Fruit fly (Drosophila melanogaster) whole organism, wandering third instar larva: ENCODE results near the gene RPA2.

Experiments used
- Abd-B ChIP-seq: fragments of >200 bp; optimal IDR thresholded peaks from 2 replicates; lab custom pipeline; 2017; ENCODE audit warnings: missing biosample characterization, missing genetic modification characterization
- CG32264 ChIP-seq: fragments of 200-800 bp; sonication (Bioruptor generic); optimal IDR thresholded peaks from 2 replicates; lab custom pipeline; 2016; ENCODE audit warnings: missing biosample characterization, missing genetic modification characterization
- CG9705 ChIP-seq: fragments of 200-800 bp; sonication (Bioruptor generic); optimal IDR thresholded peaks from 2 replicates; lab custom pipeline; 2018; ENCODE audit warnings: missing biosample characterization, mild to moderate bottlenecking, missing genetic modification characterization
- CrebA ChIP-seq: fragments of 200-800 bp; sonication (Bioruptor generic); optimal IDR thresholded peaks from 2 replicates; lab custom pipeline; 2016; ENCODE audit warnings: missing biosample characterization, mild to moderate bottlenecking, missing genetic modification characterization, borderline replicate concordance
- Dfd ChIP-seq: fragments of >200 bp; optimal IDR thresholded peaks from 2 replicates; lab custom pipeline; 2017; ENCODE audit warnings: missing biosample characterization, missing genetic modification characterization
- Dif ChIP-seq: fragments of 200-275, 200-300 bp; sonication (Bioruptor generic); optimal IDR thresholded peaks from 2 replicates; lab custom pipeline; 2018; ENCODE audit warnings: missing biosample characterization, missing genetic modification characterization; ENCODE audit not compliant: partially characterized antibody
- GATAd ChIP-seq: sonication (Bioruptor generic); optimal IDR thresholded peaks from 2 replicates; lab custom pipeline; 2016; ENCODE audit warnings: missing biosample characterization, missing genetic modification characterization
- HLH106 ChIP-seq: fragments of 200-800 bp; optimal IDR thresholded peaks from 3 replicates; lab custom pipeline; 2019; ENCODE audit warnings: missing biosample characterization, mild to moderate bottlenecking, missing genetic modification characterization, moderate library complexity
- Hnf4 ChIP-seq: fragments of 200-800 bp; sonication (Bioruptor generic); optimal IDR thresholded peaks from 2 replicates; lab custom pipeline; 2016; ENCODE audit warnings: missing biosample characterization, mild to moderate bottlenecking, missing genetic modification characterization
- Hr78 ChIP-seq: fragments of >200 bp; optimal IDR thresholded peaks from 2 replicates; lab custom pipeline; 2017; ENCODE audit warnings: missing biosample characterization, missing genetic modification characterization
- Hr83 ChIP-seq: fragments of 200-300 bp; sonication (Bioruptor generic); optimal IDR thresholded peaks from 2 replicates; lab custom pipeline; 2016; ENCODE audit warnings: missing biosample characterization, mild to moderate bottlenecking, missing genetic modification characterization, moderate library complexity; ENCODE audit not compliant: poor library complexity, severe bottlenecking
- Myc ChIP-seq: fragments of >200 bp; optimal IDR thresholded peaks from 2 replicates; lab custom pipeline; 2017
- N ChIP-seq: fragments of >200 bp; optimal IDR thresholded peaks from 2 replicates; lab custom pipeline; 2018; ENCODE audit warnings: missing biosample characterization, missing external identifiers, missing genetic modification characterization
- OdsH ChIP-seq: fragments of 200-800 bp; sonication (Bioruptor generic); optimal IDR thresholded peaks from 2 replicates; lab custom pipeline; 2016; ENCODE audit warnings: missing biosample characterization, mild to moderate bottlenecking, missing genetic modification characterization
- Sp1 ChIP-seq: fragments of 200-800 bp; sonication (Bioruptor generic); optimal IDR thresholded peaks from 3 replicates; lab custom pipeline; 2019; ENCODE audit warnings: missing biosample characterization, mild to moderate bottlenecking, missing genetic modification characterization, moderate library complexity
- Vsx2 ChIP-seq: fragments of 200-300, 225-300 bp; sonication (Bioruptor generic); optimal IDR thresholded peaks from 2 replicates; lab custom pipeline; 2018; ENCODE audit warnings: missing biosample characterization, missing genetic modification characterization; ENCODE audit not compliant: partially characterized antibody
- br ChIP-seq: fragments of 200-800 bp; sonication (Bioruptor generic); optimal IDR thresholded peaks from 2 replicates; lab custom pipeline; 2016; ENCODE audit warnings: missing biosample characterization, missing genetic modification characterization
- brk ChIP-seq: fragments of 200-800 bp; sonication (Bioruptor generic); optimal IDR thresholded peaks from 2 replicates; lab custom pipeline; 2016; ENCODE audit warnings: missing biosample characterization, mild to moderate bottlenecking, missing genetic modification characterization
- dl ChIP-seq, 2 experiments: fragments of 175-275, 200-275 bp in 1 of 2; fragments of 200-275 bp in 1 of 2; sonication (Bioruptor generic); optimal IDR thresholded peaks; lab custom pipeline; 2018; ENCODE audit warnings: mild to moderate bottlenecking in 2 of 2, missing biosample characterization in 2 of 2, missing genetic modification characterization in 2 of 2, moderate library complexity in 2 of 2; ENCODE audit not compliant: partially characterized antibody in 2 of 2, insufficient read depth in 1 of 2
- dmrt93B ChIP-seq: fragments of 200-800 bp; sonication (Bioruptor generic); optimal IDR thresholded peaks from 2 replicates; lab custom pipeline; 2018; ENCODE audit warnings: missing biosample characterization, mild to moderate bottlenecking, missing genetic modification characterization
- dsf ChIP-seq: sonication (Bioruptor generic); optimal IDR thresholded peaks from 2 replicates; lab custom pipeline; 2016; ENCODE audit warnings: missing biosample characterization, missing genetic modification characterization, borderline replicate concordance
- ey ChIP-seq: fragments of 200-800 bp; sonication (Bioruptor generic); optimal IDR thresholded peaks from 2 replicates; lab custom pipeline; 2016; ENCODE audit warnings: missing biosample characterization, missing genetic modification characterization
- foxo ChIP-seq, 2 experiments: fragments of 200-800 bp; sonication (Bioruptor generic); optimal IDR thresholded peaks; 2 replicates in 1 of 2; 3 replicates in 1 of 2; lab custom pipeline; 2016 to 2017; ENCODE audit warnings: missing biosample characterization in 2 of 2, missing genetic modification characterization in 2 of 2
- fru ChIP-seq: fragments of 200-800 bp; sonication (Bioruptor generic); optimal IDR thresholded peaks from 3 replicates; lab custom pipeline; 2016; ENCODE audit warnings: missing biosample characterization, mild to moderate bottlenecking, missing genetic modification characterization
- h ChIP-seq: fragments of 200-800 bp; sonication (Bioruptor generic); optimal IDR thresholded peaks from 3 replicates; lab custom pipeline; 2016; ENCODE audit warnings: missing biosample characterization, mild to moderate bottlenecking, missing genetic modification characterization
- lola ChIP-seq: fragments of >200 bp; optimal IDR thresholded peaks from 2 replicates; lab custom pipeline; 2017; ENCODE audit warnings: missing biosample characterization, missing genetic modification characterization
- rgr ChIP-seq: fragments of 200-800 bp; sonication (Bioruptor generic); optimal IDR thresholded peaks from 3 replicates; lab custom pipeline; 2016; ENCODE audit warnings: missing biosample characterization, mild to moderate bottlenecking, missing genetic modification characterization
- sv ChIP-seq: fragments of 200-800 bp; sonication (Bioruptor generic); optimal IDR thresholded peaks from 3 replicates; lab custom pipeline; 2016; ENCODE audit warnings: missing biosample characterization, missing genetic modification characterization
- tai ChIP-seq: sonication (Bioruptor generic); optimal IDR thresholded peaks from 2 replicates; lab custom pipeline; 2016; ENCODE audit warnings: missing biosample characterization, missing genetic modification characterization
- usp ChIP-seq: fragments of >200 bp; optimal IDR thresholded peaks from 2 replicates; lab custom pipeline; 2017; ENCODE audit warnings: missing biosample characterization, missing genetic modification characterization
- woc ChIP-seq: sonication (Bioruptor generic); optimal IDR thresholded peaks from 2 replicates; lab custom pipeline; 2016; ENCODE audit warnings: missing biosample characterization, mild to moderate bottlenecking, missing genetic modification characterization

Gene RPA2

dm6 chr2L:20937395-20937794, 11.4 kb upstream of the RPA2 start:
- TF ChIP-seq N (GFP tag; lab: Kevin White, UChicago) (no peak), h (GFP tag; lab: Kevin White, UChicago) (no peak), Hnf4 (GFP tag; lab: Kevin White, UChicago) (no peak), fru (GFP tag; lab: Kevin White, UChicago) (no peak), ey (no peak), usp (GFP tag; lab: Kevin White, UChicago) (no peak), CrebA (GFP tag; lab: Kevin White, UChicago) (no peak), woc (GFP tag; lab: Kevin White, UChicago) (no peak), Hr83 (GFP tag; lab: Kevin White, UChicago) (no peak), dsf (GFP tag; lab: Kevin White, UChicago) (no peak), Abd-B (GFP tag; lab: Kevin White, UChicago) (no peak), CG32264 (GFP tag; lab: Kevin White, UChicago) (no peak), OdsH (GFP tag; lab: Kevin White, UChicago) (no peak), Myc (lab: Kevin White, UChicago) (no peak), sv (GFP tag; lab: Kevin White, UChicago) (no peak), rgr (no peak), Dif (GFP tag; lab: Kevin White, UChicago) (no peak), HLH106 (no peak), dl (GFP tag; optimal IDR thresholded peaks at IDR 0.05; lab: Kevin White, UChicago; ENCODE audit: insufficient read depth in 1 of 2, partially characterized antibody in 2 of 2) (no peak), dmrt93B (GFP tag; lab: Kevin White, UChicago) (no peak)

- no peak for TF ChIP-seq dmrt93B (GFP tag; lab: Kevin White, UChicago)
- no peak for TF ChIP-seq GATAd (GFP tag; lab: Kevin White, UChicago)
- TF ChIP-seq lola (GFP tag; lab: Kevin White, UChicago): no peak
- TF ChIP-seq brk: no peak
- no peak for TF ChIP-seq Myc (lab: Kevin White, UChicago)
- no peak for TF ChIP-seq foxo (GFP tag; optimal IDR thresholded peaks at IDR 0.05; lab: Kevin White, UChicago)
- TF ChIP-seq tai (GFP tag; lab: Kevin White, UChicago): no peak
- no peak for TF ChIP-seq Hnf4 (GFP tag; lab: Kevin White, UChicago)
- no peak for TF ChIP-seq dl (GFP tag; optimal IDR thresholded peaks at IDR 0.05; lab: Kevin White, UChicago; ENCODE audit: insufficient read depth in 1 of 2, partially characterized antibody in 2 of 2)
- no peak for TF ChIP-seq Dfd (GFP tag; lab: Kevin White, UChicago)
- TF ChIP-seq br (GFP tag; lab: Kevin White, UChicago): no peak
- no peak for TF ChIP-seq h (GFP tag; lab: Kevin White, UChicago)
- TF ChIP-seq Vsx2 (GFP tag; lab: Kevin White, UChicago): no peak
- no peak for TF ChIP-seq Hr78 (GFP tag; lab: Kevin White, UChicago)
- no peak for TF ChIP-seq rgr
- TF ChIP-seq, all 38 proteins: peak for 0
Observed at dm6 chr2L:20936420-20936819, 10.5 kb upstream of the RPA2 start.

DNA sequence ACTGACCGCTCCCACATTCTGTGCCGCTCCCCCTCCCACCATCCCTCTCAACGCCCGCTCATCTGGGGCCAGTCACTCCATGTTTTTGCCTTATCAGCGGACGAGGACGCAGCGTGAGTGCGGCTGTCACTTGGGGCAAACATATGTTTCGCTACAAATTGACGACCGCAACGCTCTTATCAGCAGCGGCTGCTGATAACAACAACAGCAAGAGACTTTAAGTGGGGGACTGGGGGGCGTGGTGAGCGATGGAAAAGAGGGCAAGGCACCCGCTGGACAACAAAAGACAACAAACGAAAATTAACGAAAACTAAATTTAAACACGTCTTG, 10.1 kb upstream of the RPA2 start:
- TF ChIP-seq Hr78 (GFP tag; lab: Kevin White, UChicago) (no peak), brk (no peak), Myc (lab: Kevin White, UChicago) (no peak), fru (GFP tag; lab: Kevin White, UChicago) (no peak), dl (GFP tag; optimal IDR thresholded peaks at IDR 0.05; lab: Kevin White, UChicago; ENCODE audit: insufficient read depth in 1 of 2, partially characterized antibody in 2 of 2) (peak in 1 of 2 experiments; percentile 12), br (GFP tag; lab: Kevin White, UChicago) (no peak), CG32264 (GFP tag; lab: Kevin White, UChicago) (no peak), OdsH (GFP tag; lab: Kevin White, UChicago) (no peak), CrebA (GFP tag; lab: Kevin White, UChicago) (no peak), CG9705 (GFP tag; lab: Kevin White, UChicago) (no peak), GATAd (GFP tag; lab: Kevin White, UChicago) (no peak), Abd-B (GFP tag; lab: Kevin White, UChicago) (no peak), lola (GFP tag; lab: Kevin White, UChicago) (no peak), N (GFP tag; lab: Kevin White, UChicago) (no peak), Hnf4 (GFP tag; lab: Kevin White, UChicago) (peak; percentile 12), woc (GFP tag; lab: Kevin White, UChicago) (no peak), Hr83 (GFP tag; lab: Kevin White, UChicago) (peak; percentile 26), Vsx2 (GFP tag; lab: Kevin White, UChicago) (no peak), HLH106 (no peak), ey (no peak), sv (GFP tag; lab: Kevin White, UChicago) (no peak), foxo (GFP tag; optimal IDR thresholded peaks at IDR 0.05; lab: Kevin White, UChicago) (no peak), rgr (no peak), Sp1 (GFP tag; lab: Kevin White, UChicago) (no peak)
- TF ChIP-seq, all 38 proteins: peak for 3
